Fruit fly (Drosophila melanogaster): ENCODE data around the gene CG15386.

CG15386 gene

dm6 chr2L:2198613-2199432 is 18.2 kb downstream of the CG15386 start (continued):
- TF ChIP-seq sug (tag; optimal IDR thresholded peaks at IDR 0.05) (peak; percentile 94), Hr39 (optimal IDR thresholded peaks at IDR 0.05) (no peak), Awh (GFP tag; IDR thresholded peaks at IDR 0.05) (no peak), CG5245 (GFP tag; optimal IDR thresholded peaks at IDR 0.05) (peak; percentile 85), CG4424 (GFP tag; optimal IDR thresholded peaks at IDR 0.05) (peak; percentile 89), Nf-YB (GFP tag; optimal IDR thresholded peaks at IDR 0.05) (peak; percentile 90), Sox102F (GFP tag; optimal IDR thresholded peaks at IDR 0.05) (peak; percentile 89), grn (GFP tag; optimal IDR thresholded peaks at IDR 0.05) (peak; percentile 78), lab (GFP tag; optimal IDR thresholded peaks at IDR 0.05) (peak; percentile 87), sr (GFP tag; IDR thresholded peaks at IDR 0.05) (no peak), tup (GFP tag; optimal IDR thresholded peaks at IDR 0.05) (peak; percentile 78), CG2678 (tag; optimal IDR thresholded peaks at IDR 0.05) (peak; percentile 89), tll (GFP tag; optimal IDR thresholded peaks at IDR 0.05) (no peak), CG1529 (GFP tag; optimal IDR thresholded peaks at IDR 0.05) (peak; percentile 85), Elba2 (GFP tag; optimal IDR thresholded peaks at IDR 0.05) (peak; percentile 41), unc-4 (GFP tag; IDR thresholded peaks at IDR 0.05; ENCODE audit: partially characterized antibody) (no peak), kni (GFP tag; optimal IDR thresholded peaks at IDR 0.05) (peak; percentile 84), CG9215 (GFP tag; IDR thresholded peaks at IDR 0.05) (no peak), CG7745 (tag; optimal IDR thresholded peaks at IDR 0.05) (no peak), ase (GFP tag; IDR thresholded peaks at IDR 0.05) (no peak), CG1024 (GFP tag; IDR thresholded peaks at IDR 0.05) (no peak), CG4282 (GFP tag; optimal IDR thresholded peaks at IDR 0.05) (peak; percentile 62), E2f1 (GFP tag; IDR thresholded peaks at IDR 0.05) (no peak), CG17568 (GFP tag; optimal IDR thresholded peaks at IDR 0.05) (peak; percentile 77), fd102C (GFP tag; optimal IDR thresholded peaks at IDR 0.05) (no peak), kah (GFP tag; optimal IDR thresholded peaks at IDR 0.05) (peak; percentile 82), CG7271 (tag; optimal IDR thresholded peaks at IDR 0.05) (peak; percentile 18), maf-S (GFP tag; optimal IDR thresholded peaks at IDR 0.05) (peak; percentile 82), dimm (GFP tag; IDR thresholded peaks at IDR 0.05) (no peak), CG18476 (GFP tag; optimal IDR thresholded peaks at IDR 0.05) (peak; percentile 83), chinmo (GFP tag; IDR thresholded peaks at IDR 0.05; ENCODE audit: partially characterized antibody) (no peak), B-H1 (GFP tag; IDR thresholded peaks at IDR 0.05) (no peak), Oli (tag; optimal IDR thresholded peaks at IDR 0.05) (peak; percentile 91), Sry-δ (GFP tag; optimal IDR thresholded peaks at IDR 0.05) (peak; percentile 37), dysf (GFP tag; IDR thresholded peaks at IDR 0.05) (no peak), Xrp1 (GFP tag; IDR thresholded peaks at IDR 0.05) (no peak), CG14667 (GFP tag; IDR thresholded peaks at IDR 0.05) (no peak), CG10979 (tag; optimal IDR thresholded peaks at IDR 0.05) (peak; percentile 90), Antp (GFP tag; optimal IDR thresholded peaks at IDR 0.05) (peak; percentile 88), ab (GFP tag; optimal IDR thresholded peaks at IDR 0.05) (peak; percentile 55), Atf6 (GFP tag; IDR thresholded peaks at IDR 0.05) (no peak), CG18619 (GFP tag; optimal IDR thresholded peaks at IDR 0.05) (peak; percentile 76), cad (GFP tag; optimal IDR thresholded peaks at IDR 0.05) (no peak), CG13894 (tag; optimal IDR thresholded peaks at IDR 0.05) (peak; percentile 95), CG5953 (GFP tag; IDR thresholded peaks at IDR 0.05) (no peak), oc (tag; optimal IDR thresholded peaks at IDR 0.05) (peak; percentile 88), Fer3 (tag; optimal IDR thresholded peaks at IDR 0.05) (peak; percentile 78), CG3163 (GFP tag; optimal IDR thresholded peaks at IDR 0.05) (peak; percentile 51), CG17385 (GFP tag; optimal IDR thresholded peaks at IDR 0.05) (peak; percentile 79), HLH54F (GFP tag; optimal IDR thresholded peaks at IDR 0.05) (peak; percentile 78)

All from whole organism, embryonic.